Worm (Caenorhabditis elegans) whole organism, early embryonic: ENCODE data around the gene idpc-4.

Source experiments
- B0310.2 ChIP-seq: sonication (generic microtip); optimal IDR thresholded peaks from 2 replicates; lab custom pipeline; 2016; ENCODE audit warnings: mild to moderate bottlenecking, missing genetic modification characterization, missing compliant biosample characterization
- ama-1 ChIP-seq: fragments of 150-350 bp; optimal IDR thresholded peaks from 2 replicates; lab custom pipeline; 2014
- ceh-13 ChIP-seq: fragments of 200-800 bp; sonication (Bioruptor generic); optimal IDR thresholded peaks from 2 replicates; lab custom pipeline; 2018; ENCODE audit warnings: mild to moderate bottlenecking, missing genetic modification characterization, missing compliant biosample characterization
- hmbx-1 ChIP-seq: sonication (generic microtip); optimal IDR thresholded peaks from 2 replicates; lab custom pipeline; 2016; ENCODE audit warnings: mild to moderate bottlenecking, missing genetic modification characterization, missing compliant biosample characterization
- hmg-4 ChIP-seq: fragments of 200-800 bp; sonication (Bioruptor generic); optimal IDR thresholded peaks from 2 replicates; lab custom pipeline; 2018; ENCODE audit warnings: mild to moderate bottlenecking, missing genetic modification characterization, missing compliant biosample characterization
- hnd-1 ChIP-seq: sonication (generic microtip); optimal IDR thresholded peaks from 2 replicates; lab custom pipeline; 2016; ENCODE audit warnings: missing genetic modification characterization, missing compliant biosample characterization
- tbx-37 ChIP-seq: fragments of 200-800 bp; sonication (Bioruptor generic); conservative IDR thresholded peaks from 2 replicates; pipeline ENCODE4 v1.3.6; 2022; ENCODE audit warnings: missing genetic modification reagents, missing genetic modification characterization, missing compliant biosample characterization
- tra-4 ChIP-seq: sonication (generic microtip); optimal IDR thresholded peaks from 2 replicates; lab custom pipeline; 2017; ENCODE audit warnings: missing genetic modification characterization, missing compliant biosample characterization

DNA sequence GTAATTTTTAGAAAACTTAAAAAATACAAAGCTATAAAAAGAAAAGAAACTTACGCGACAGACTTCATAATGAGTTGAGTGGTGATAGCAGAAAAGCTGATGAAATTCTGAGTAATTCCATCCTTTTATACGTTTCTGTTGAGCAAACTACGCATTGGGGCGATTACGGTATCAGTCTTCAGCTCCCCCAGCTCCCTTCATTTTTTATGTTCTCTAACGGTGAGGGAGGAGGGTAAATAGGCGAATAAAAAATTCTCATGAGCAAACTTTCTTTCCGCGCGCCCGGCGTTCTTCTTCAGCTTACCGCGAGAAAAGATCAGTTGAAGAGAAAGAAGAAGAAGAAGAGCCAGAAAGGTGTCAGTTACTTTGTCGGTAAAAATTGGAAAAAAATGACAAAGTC is 6.3 kb upstream of the idpc-4 start, which contains the start of gene idpc-7:
- TF ChIP-seq ama-1 (lab: Kevin White, UChicago): no peak
- no peak for TF ChIP-seq ceh-13 (GFP tag; lab: Kevin White, UChicago)
- no peak for TF ChIP-seq hmbx-1 (tag; lab: Kevin White, UChicago)
- no peak for TF ChIP-seq B0310.2 (tag; lab: Kevin White, UChicago)
- TF ChIP-seq tbx-37 (GFP tag; lab: Robert Waterston, UW): no peak
- no peak for TF ChIP-seq hnd-1 (tag; lab: Kevin White, UChicago)
- TF ChIP-seq tra-4 (tag; lab: Kevin White, UChicago): no peak
- TF ChIP-seq hmg-4 (GFP tag; lab: Kevin White, UChicago): no peak
